Fruit fly (Drosophila melanogaster) whole organism, pupa: ENCODE results near the gene MED30.
A peak's percentile ranks its signal among the peaks of the same experiment; 100 is the strongest.

Experiments used
- CG10348 ChIP-seq: fragments of 200-800 bp; sonication (Bioruptor generic); IDR thresholded peaks from 2 replicates; pipeline ENCODE4 v1.3.6; 2022; ENCODE audit warnings: missing biosample characterization, missing genetic modification characterization
- CG15710 ChIP-seq: fragments of 200-800 bp; sonication (Bioruptor generic); optimal IDR thresholded peaks from 2 replicates; lab custom pipeline; 2018; ENCODE audit warnings: missing biosample characterization, mild to moderate bottlenecking, missing genetic modification characterization, moderate library complexity
- CG32121 ChIP-seq: fragments of 200-800 bp; sonication (Bioruptor generic); IDR thresholded peaks from 2 replicates; pipeline ENCODE4 v1.3.6; 2022; ENCODE audit warnings: missing biosample characterization, missing genetic modification characterization
- CG8301 ChIP-seq: fragments of 200-800 bp; sonication (Bioruptor generic); optimal IDR thresholded peaks from 2 replicates; lab custom pipeline; 2018; ENCODE audit warnings: missing biosample characterization, mild to moderate bottlenecking, missing genetic modification characterization
- D1 ChIP-seq: fragments of 200-800 bp; sonication (Bioruptor generic); optimal IDR thresholded peaks from 2 replicates; lab custom pipeline; 2018; ENCODE audit warnings: missing biosample characterization, mild to moderate bottlenecking, missing genetic modification characterization, moderate library complexity
- gl ChIP-seq: fragments of 200-800 bp; sonication (Bioruptor generic); optimal IDR thresholded peaks from 2 replicates; lab custom pipeline; 2018; ENCODE audit warnings: missing biosample characterization, mild to moderate bottlenecking, missing genetic modification characterization

DNA sequence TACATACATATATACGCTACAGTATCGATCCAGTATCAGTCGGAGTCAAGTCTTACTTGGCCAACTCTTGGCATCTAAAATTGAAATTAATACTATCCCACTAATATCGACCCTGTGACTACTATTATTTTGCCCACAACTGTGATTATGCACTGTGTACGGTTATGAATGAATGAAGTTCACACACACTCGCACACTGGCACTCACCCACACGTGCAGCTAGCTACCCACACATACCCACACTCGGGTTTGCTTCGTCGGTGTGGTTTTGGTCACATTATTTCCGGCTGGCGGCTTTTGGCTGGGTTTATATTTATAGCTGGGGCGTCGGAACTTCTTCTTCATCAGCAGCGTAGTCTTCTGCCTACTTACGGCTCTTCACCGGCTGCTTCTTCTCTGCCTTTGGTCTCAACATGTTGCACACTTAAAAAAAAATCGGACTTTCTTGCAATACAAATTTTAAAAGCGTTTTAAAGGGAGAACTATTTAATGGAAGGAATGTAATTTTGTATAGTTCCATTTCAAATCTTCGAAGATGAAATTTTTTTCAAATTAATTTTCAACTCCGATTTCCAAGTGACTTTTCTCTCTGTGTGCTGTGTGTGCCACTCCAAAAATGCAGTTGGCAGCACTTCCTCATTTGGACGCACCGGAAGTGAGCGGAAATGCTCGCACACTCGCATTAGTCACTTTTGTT, 19.4 kb downstream of the MED30 start:
- TF ChIP-seq gl (tag; lab: Kevin White, UChicago) (peak; percentile 44), CG32121 (GFP tag; lab: Robert Waterston, UW) (peak; percentile 92), CG8301 (peak; percentile 91), D1 (tag; lab: Kevin White, UChicago) (no peak), CG15710 (tag; lab: Kevin White, UChicago) (peak; percentile 75), CG10348 (GFP tag; lab: Robert Waterston, UW) (peak; percentile 40; the same call in 1 of the 2 replicates)
